Worm (Caenorhabditis elegans): ENCODE measurements around the gene ifc-2.

DNA sequence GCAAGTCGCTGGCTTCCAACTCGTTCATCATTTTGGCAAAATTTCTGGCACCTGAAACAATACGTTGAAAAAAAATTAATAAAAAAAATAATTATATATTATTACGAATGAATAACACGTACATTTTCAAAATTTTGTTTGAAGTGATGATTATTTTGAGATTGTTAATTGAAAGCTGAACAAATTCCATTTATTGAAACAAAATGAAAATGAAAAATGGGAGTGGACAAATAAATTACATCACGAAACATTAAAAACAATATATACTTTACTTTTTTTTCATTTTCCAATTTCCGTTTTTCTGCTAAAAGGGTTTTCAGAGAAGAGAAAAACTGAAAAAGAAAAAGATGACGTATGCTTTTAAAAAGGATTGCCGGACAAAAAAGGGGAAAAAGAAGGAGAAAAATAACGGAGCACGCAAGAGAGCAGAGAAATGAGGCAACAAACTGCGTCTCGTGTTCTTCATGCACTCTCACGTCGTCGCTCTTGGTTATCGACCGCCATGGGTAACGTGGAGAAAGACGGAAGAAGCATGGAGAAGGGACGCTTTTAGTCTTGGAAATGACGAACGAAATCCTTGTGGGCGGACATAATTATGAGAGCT, 7.1 kb upstream of the ifc-2 start, which contains the start of gene rund-1:
- TF ChIP-seq cog-1 (tag; optimal IDR thresholded peaks at IDR 0.05): no peak
- TF ChIP-seq med-1 (GFP tag; optimal IDR thresholded peaks at IDR 0.05; ENCODE audit: insufficient read depth): no peak
